Fruit fly (Drosophila melanogaster) whole organism: ENCODE measurements around the gene CG31548.

ENCODE experiments used
- CG8478 ChIP-seq: fragments of >200 bp; optimal IDR thresholded peaks from 2 replicates; lab custom pipeline; 2018; ENCODE audit warnings: inconsistent platforms
- pan ChIP-seq: fragments of >200 bp; optimal IDR thresholded peaks from 2 replicates; lab custom pipeline; 2017
- psq ChIP-seq: fragments of >200 bp; optimal IDR thresholded peaks from 2 replicates; lab custom pipeline; 2017
- usp ChIP-seq: fragments of >200 bp; optimal IDR thresholded peaks from 2 replicates; lab custom pipeline; 2017; ENCODE audit warnings: missing biosample characterization, missing genetic modification characterization, mixed read lengths

DNA sequence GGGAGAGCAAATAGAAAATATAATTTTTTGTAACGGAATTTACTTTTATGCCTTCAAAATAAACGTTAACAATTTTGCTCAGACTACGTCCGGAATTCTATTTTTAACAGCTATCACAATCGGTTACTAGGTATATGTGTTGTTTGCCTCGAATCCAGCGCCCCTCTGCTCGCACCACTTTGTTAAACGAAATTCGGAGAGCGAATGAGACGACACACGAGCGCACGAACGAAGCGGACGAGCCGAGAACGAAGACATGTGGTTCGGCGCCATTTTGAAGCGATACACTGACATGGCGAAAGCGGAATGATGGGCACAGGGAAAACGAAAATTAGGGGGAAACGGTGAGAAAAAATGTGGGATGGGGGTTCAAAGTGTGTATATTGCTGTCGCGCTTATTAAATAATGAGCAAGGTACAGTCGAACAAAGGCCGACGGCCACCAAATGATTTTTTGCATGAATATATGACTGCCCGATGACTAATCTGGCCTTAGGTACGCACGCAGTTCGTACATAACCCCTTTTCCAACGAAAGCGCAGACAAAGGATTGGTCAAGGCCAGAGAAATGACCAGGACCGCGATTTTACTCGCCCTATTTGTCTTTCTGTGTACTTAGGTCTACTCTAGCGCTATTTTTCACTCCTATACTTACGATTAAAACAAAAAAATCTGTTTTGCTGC, 36.1 kb downstream of the CG31548 start:
- no peak for TF ChIP-seq pan (lab: Kevin White, UChicago)
- TF ChIP-seq CG8478 (lab: Kevin White, UChicago) = no peak
- TF ChIP-seq psq = no peak
- no peak for TF ChIP-seq usp (GFP tag; lab: Kevin White, UChicago)
